Worm (Caenorhabditis elegans) whole organism, L3 larva: ENCODE data around the gene hst-3.1.

ENCODE experiments used
- elt-1 ChIP-seq: fragments of 150-350 bp; optimal IDR thresholded peaks from 2 replicates; lab custom pipeline; 2014; ENCODE audit warnings: missing biosample characterization, missing genetic modification characterization
- elt-3 ChIP-seq, 3 experiments: fragments of 150-350 bp in 1 of 3; sonication (generic microtip) in 2 of 3; optimal IDR thresholded peaks; 2 replicates in 2 of 3; 4 replicates in 1 of 3; lab custom pipeline; 2014 to 2017; ENCODE audit warnings: missing biosample characterization in 3 of 3, missing genetic modification characterization in 3 of 3
- fkh-10 ChIP-seq: sonication (generic microtip); optimal IDR thresholded peaks from 2 replicates; lab custom pipeline; 2017; ENCODE audit warnings: missing biosample characterization, missing genetic modification reagents, missing genetic modification characterization
- nfya-1 ChIP-seq: sonication (generic microtip); optimal IDR thresholded peaks from 2 replicates; lab custom pipeline; 2017; ENCODE audit warnings: missing genetic modification characterization, mild to moderate bottlenecking, missing compliant biosample characterization, antibody characterized with exemption, moderate library complexity; ENCODE audit not compliant: insufficient read depth
- nhr-12 ChIP-seq: fragments of 150-350 bp; optimal IDR thresholded peaks from 2 replicates; lab custom pipeline; 2014; ENCODE audit warnings: missing biosample characterization, missing genetic modification characterization
- nhr-28 ChIP-seq: fragments of 150-350 bp; optimal IDR thresholded peaks from 2 replicates; lab custom pipeline; 2014; ENCODE audit warnings: missing biosample characterization, missing genetic modification characterization
- nhr-67 ChIP-seq: fragments of 150-350 bp; optimal IDR thresholded peaks from 2 replicates; lab custom pipeline; 2014; ENCODE audit warnings: missing biosample characterization, missing genetic modification characterization
- nhr-77 ChIP-seq: fragments of 150-350 bp; optimal IDR thresholded peaks from 2 replicates; lab custom pipeline; 2014; ENCODE audit warnings: missing biosample characterization, missing genetic modification characterization
- tbx-2 ChIP-seq: sonication (generic microtip); optimal IDR thresholded peaks from 2 replicates; lab custom pipeline; 2016; ENCODE audit warnings: mild to moderate bottlenecking, missing genetic modification characterization, missing compliant biosample characterization
- ztf-11 ChIP-seq: fragments of 150-350 bp; optimal IDR thresholded peaks from 2 replicates; lab custom pipeline; 2014; ENCODE audit warnings: missing biosample characterization, missing genetic modification characterization

DNA sequence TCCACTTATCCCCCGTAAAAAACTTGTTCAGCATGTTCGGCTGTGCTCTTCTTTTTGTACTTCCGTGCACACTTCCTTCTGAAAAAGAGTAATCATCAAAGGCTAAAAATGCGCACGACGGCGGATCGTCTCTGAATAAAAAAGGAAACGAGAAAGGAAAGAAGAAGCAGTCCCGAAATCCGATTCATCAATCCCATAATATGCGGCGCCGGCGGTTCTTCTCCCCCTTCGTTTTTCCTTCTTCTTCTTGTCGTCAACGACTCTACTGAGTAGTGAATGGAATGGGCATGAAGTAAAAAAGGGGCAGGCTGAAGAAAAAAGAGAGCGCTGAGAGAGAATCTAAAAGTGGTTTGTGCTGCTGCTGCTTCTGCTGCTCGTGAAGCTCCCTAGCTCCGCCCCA is 19.6 kb downstream of the hst-3.1 start:
- TF ChIP-seq elt-1 (no peak), tbx-2 (tag; lab: Kevin White, UChicago) (no peak), elt-3 (tag; optimal IDR thresholded peaks at IDR 0.05; lab: Kevin White, UChicago) (no peak), nhr-12 (no peak), ztf-11 (tag; lab: Kevin White, UChicago) (no peak), nhr-28 (tag; lab: Kevin White, UChicago) (no peak), fkh-10 (GFP tag; lab: Kevin White, UChicago) (peak; percentile 75), nhr-67 (tag; lab: Kevin White, UChicago) (no peak), nfya-1 (tag; lab: Kevin White, UChicago) (peak; percentile 22), nhr-77 (no peak)
